Fruit fly (Drosophila melanogaster) whole organism, wandering third instar larva: ENCODE results near the gene CG13634.

Experiments
- Abd-B ChIP-seq: fragments of >200 bp; optimal IDR thresholded peaks from 2 replicates; lab custom pipeline; 2017; ENCODE audit warnings: missing biosample characterization, missing genetic modification characterization
- CG32264 ChIP-seq: fragments of 200-800 bp; sonication (Bioruptor generic); optimal IDR thresholded peaks from 2 replicates; lab custom pipeline; 2016; ENCODE audit warnings: missing biosample characterization, missing genetic modification characterization
- CG9705 ChIP-seq: fragments of 200-800 bp; sonication (Bioruptor generic); optimal IDR thresholded peaks from 2 replicates; lab custom pipeline; 2018; ENCODE audit warnings: missing biosample characterization, mild to moderate bottlenecking, missing genetic modification characterization
- CrebA ChIP-seq: fragments of 200-800 bp; sonication (Bioruptor generic); optimal IDR thresholded peaks from 2 replicates; lab custom pipeline; 2016; ENCODE audit warnings: missing biosample characterization, mild to moderate bottlenecking, missing genetic modification characterization, borderline replicate concordance
- Dfd ChIP-seq: fragments of >200 bp; optimal IDR thresholded peaks from 2 replicates; lab custom pipeline; 2017; ENCODE audit warnings: missing biosample characterization, missing genetic modification characterization
- Dif ChIP-seq: fragments of 200-275, 200-300 bp; sonication (Bioruptor generic); optimal IDR thresholded peaks from 2 replicates; lab custom pipeline; 2018; ENCODE audit warnings: missing biosample characterization, missing genetic modification characterization; ENCODE audit not compliant: partially characterized antibody
- GATAd ChIP-seq: sonication (Bioruptor generic); optimal IDR thresholded peaks from 2 replicates; lab custom pipeline; 2016; ENCODE audit warnings: missing biosample characterization, missing genetic modification characterization
- HLH106 ChIP-seq: fragments of 200-800 bp; optimal IDR thresholded peaks from 3 replicates; lab custom pipeline; 2019; ENCODE audit warnings: missing biosample characterization, mild to moderate bottlenecking, missing genetic modification characterization, moderate library complexity
- Hnf4 ChIP-seq: fragments of 200-800 bp; sonication (Bioruptor generic); optimal IDR thresholded peaks from 2 replicates; lab custom pipeline; 2016; ENCODE audit warnings: missing biosample characterization, mild to moderate bottlenecking, missing genetic modification characterization
- Hr78 ChIP-seq: fragments of >200 bp; optimal IDR thresholded peaks from 2 replicates; lab custom pipeline; 2017; ENCODE audit warnings: missing biosample characterization, missing genetic modification characterization
- Hr83 ChIP-seq: fragments of 200-300 bp; sonication (Bioruptor generic); optimal IDR thresholded peaks from 2 replicates; lab custom pipeline; 2016; ENCODE audit warnings: missing biosample characterization, mild to moderate bottlenecking, missing genetic modification characterization, moderate library complexity; ENCODE audit not compliant: poor library complexity, severe bottlenecking
- Jra ChIP-seq: sonication (Bioruptor generic); optimal IDR thresholded peaks from 2 replicates; lab custom pipeline; 2016; ENCODE audit warnings: missing biosample characterization, missing genetic modification characterization
- Mio ChIP-seq: sonication (Bioruptor generic); optimal IDR thresholded peaks from 2 replicates; lab custom pipeline; 2016; ENCODE audit warnings: missing biosample characterization, missing genetic modification characterization
- Myc ChIP-seq: fragments of >200 bp; optimal IDR thresholded peaks from 2 replicates; lab custom pipeline; 2017
- N ChIP-seq: fragments of >200 bp; optimal IDR thresholded peaks from 2 replicates; lab custom pipeline; 2018; ENCODE audit warnings: missing biosample characterization, missing external identifiers, missing genetic modification characterization
- OdsH ChIP-seq: fragments of 200-800 bp; sonication (Bioruptor generic); optimal IDR thresholded peaks from 2 replicates; lab custom pipeline; 2016; ENCODE audit warnings: missing biosample characterization, mild to moderate bottlenecking, missing genetic modification characterization
- Rel ChIP-seq, 2 experiments: fragments of 200-800 bp; sonication (Bioruptor generic) in 1 of 2; optimal IDR thresholded peaks; 2 replicates in 1 of 2; 3 replicates in 1 of 2; lab custom pipeline; 2016 to 2019; ENCODE audit warnings: mild to moderate bottlenecking in 2 of 2, missing biosample characterization in 2 of 2, missing genetic modification characterization in 2 of 2, moderate library complexity in 1 of 2
- Sp1 ChIP-seq: fragments of 200-800 bp; sonication (Bioruptor generic); optimal IDR thresholded peaks from 3 replicates; lab custom pipeline; 2019; ENCODE audit warnings: missing biosample characterization, mild to moderate bottlenecking, missing genetic modification characterization, moderate library complexity
- Vsx2 ChIP-seq: fragments of 200-300, 225-300 bp; sonication (Bioruptor generic); optimal IDR thresholded peaks from 2 replicates; lab custom pipeline; 2018; ENCODE audit warnings: missing biosample characterization, missing genetic modification characterization; ENCODE audit not compliant: partially characterized antibody
- br ChIP-seq: fragments of 200-800 bp; sonication (Bioruptor generic); optimal IDR thresholded peaks from 2 replicates; lab custom pipeline; 2016; ENCODE audit warnings: missing biosample characterization, missing genetic modification characterization
- brk ChIP-seq: fragments of 200-800 bp; sonication (Bioruptor generic); optimal IDR thresholded peaks from 2 replicates; lab custom pipeline; 2016; ENCODE audit warnings: missing biosample characterization, mild to moderate bottlenecking, missing genetic modification characterization
- dl ChIP-seq, 2 experiments: fragments of 175-275, 200-275 bp in 1 of 2; fragments of 200-275 bp in 1 of 2; sonication (Bioruptor generic); optimal IDR thresholded peaks; lab custom pipeline; 2018; ENCODE audit warnings: mild to moderate bottlenecking in 2 of 2, missing biosample characterization in 2 of 2, missing genetic modification characterization in 2 of 2, moderate library complexity in 2 of 2; ENCODE audit not compliant: partially characterized antibody in 2 of 2, insufficient read depth in 1 of 2
- dmrt93B ChIP-seq: fragments of 200-800 bp; sonication (Bioruptor generic); optimal IDR thresholded peaks from 2 replicates; lab custom pipeline; 2018; ENCODE audit warnings: missing biosample characterization, mild to moderate bottlenecking, missing genetic modification characterization
- dsf ChIP-seq: sonication (Bioruptor generic); optimal IDR thresholded peaks from 2 replicates; lab custom pipeline; 2016; ENCODE audit warnings: missing biosample characterization, missing genetic modification characterization, borderline replicate concordance
- ey ChIP-seq: fragments of 200-800 bp; sonication (Bioruptor generic); optimal IDR thresholded peaks from 2 replicates; lab custom pipeline; 2016; ENCODE audit warnings: missing biosample characterization, missing genetic modification characterization
- foxo ChIP-seq, 2 experiments: fragments of 200-800 bp; sonication (Bioruptor generic); optimal IDR thresholded peaks; 2 replicates in 1 of 2; 3 replicates in 1 of 2; lab custom pipeline; 2016 to 2017; ENCODE audit warnings: missing biosample characterization in 2 of 2, missing genetic modification characterization in 2 of 2
- fru ChIP-seq: fragments of 200-800 bp; sonication (Bioruptor generic); optimal IDR thresholded peaks from 3 replicates; lab custom pipeline; 2016; ENCODE audit warnings: missing biosample characterization, mild to moderate bottlenecking, missing genetic modification characterization
- h ChIP-seq: fragments of 200-800 bp; sonication (Bioruptor generic); optimal IDR thresholded peaks from 3 replicates; lab custom pipeline; 2016; ENCODE audit warnings: missing biosample characterization, mild to moderate bottlenecking, missing genetic modification characterization
- jim ChIP-seq: fragments of 175-275, 200-325 bp; sonication (Bioruptor generic); optimal IDR thresholded peaks from 2 replicates; lab custom pipeline; 2016; ENCODE audit warnings: missing biosample characterization, mild to moderate bottlenecking, missing genetic modification characterization
- lola ChIP-seq: fragments of >200 bp; optimal IDR thresholded peaks from 2 replicates; lab custom pipeline; 2017; ENCODE audit warnings: missing biosample characterization, missing genetic modification characterization
- pan ChIP-seq: fragments of >200 bp; optimal IDR thresholded peaks from 2 replicates; lab custom pipeline; 2017
- psq ChIP-seq: fragments of 200-800 bp; sonication (Bioruptor generic); optimal IDR thresholded peaks from 3 replicates; lab custom pipeline; 2017; ENCODE audit warnings: missing biosample characterization, mild to moderate bottlenecking, missing genetic modification characterization, moderate library complexity
- rgr ChIP-seq: fragments of 200-800 bp; sonication (Bioruptor generic); optimal IDR thresholded peaks from 3 replicates; lab custom pipeline; 2016; ENCODE audit warnings: missing biosample characterization, mild to moderate bottlenecking, missing genetic modification characterization
- sage ChIP-seq: fragments of 200-800 bp; sonication (Bioruptor generic); optimal IDR thresholded peaks from 2 replicates; lab custom pipeline; 2016; ENCODE audit warnings: missing biosample characterization, mild to moderate bottlenecking, missing genetic modification characterization
- sv ChIP-seq: fragments of 200-800 bp; sonication (Bioruptor generic); optimal IDR thresholded peaks from 3 replicates; lab custom pipeline; 2016; ENCODE audit warnings: missing biosample characterization, missing genetic modification characterization
- tai ChIP-seq: sonication (Bioruptor generic); optimal IDR thresholded peaks from 2 replicates; lab custom pipeline; 2016; ENCODE audit warnings: missing biosample characterization, missing genetic modification characterization
- usp ChIP-seq: fragments of >200 bp; optimal IDR thresholded peaks from 2 replicates; lab custom pipeline; 2017; ENCODE audit warnings: missing biosample characterization, missing genetic modification characterization
- woc ChIP-seq: sonication (Bioruptor generic); optimal IDR thresholded peaks from 2 replicates; lab custom pipeline; 2016; ENCODE audit warnings: missing biosample characterization, mild to moderate bottlenecking, missing genetic modification characterization

The CG13634 gene

DNA sequence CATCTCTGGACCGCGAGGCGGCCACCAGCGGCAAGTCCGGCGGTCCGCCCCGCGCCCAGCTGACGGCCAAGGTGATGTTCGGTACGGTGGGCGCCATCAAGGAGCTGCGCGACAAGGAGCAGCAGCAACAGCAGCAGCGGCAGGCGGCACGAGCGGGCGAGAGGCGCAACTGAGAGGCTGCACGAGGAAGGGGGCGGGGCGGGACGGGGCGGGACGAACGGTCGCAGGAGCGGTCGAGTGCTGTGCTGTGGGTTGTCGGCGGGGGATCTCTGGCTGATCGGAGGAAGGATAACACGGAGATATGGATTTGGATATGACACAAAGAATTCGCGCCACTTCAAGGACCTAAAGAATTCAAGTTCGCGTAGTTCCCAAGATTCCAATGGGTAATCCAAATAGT is 20.3 kb downstream of the CG13634 start:
- TF ChIP-seq Myc = no peak
- peak; percentile 82 for TF ChIP-seq Dfd

DNA sequence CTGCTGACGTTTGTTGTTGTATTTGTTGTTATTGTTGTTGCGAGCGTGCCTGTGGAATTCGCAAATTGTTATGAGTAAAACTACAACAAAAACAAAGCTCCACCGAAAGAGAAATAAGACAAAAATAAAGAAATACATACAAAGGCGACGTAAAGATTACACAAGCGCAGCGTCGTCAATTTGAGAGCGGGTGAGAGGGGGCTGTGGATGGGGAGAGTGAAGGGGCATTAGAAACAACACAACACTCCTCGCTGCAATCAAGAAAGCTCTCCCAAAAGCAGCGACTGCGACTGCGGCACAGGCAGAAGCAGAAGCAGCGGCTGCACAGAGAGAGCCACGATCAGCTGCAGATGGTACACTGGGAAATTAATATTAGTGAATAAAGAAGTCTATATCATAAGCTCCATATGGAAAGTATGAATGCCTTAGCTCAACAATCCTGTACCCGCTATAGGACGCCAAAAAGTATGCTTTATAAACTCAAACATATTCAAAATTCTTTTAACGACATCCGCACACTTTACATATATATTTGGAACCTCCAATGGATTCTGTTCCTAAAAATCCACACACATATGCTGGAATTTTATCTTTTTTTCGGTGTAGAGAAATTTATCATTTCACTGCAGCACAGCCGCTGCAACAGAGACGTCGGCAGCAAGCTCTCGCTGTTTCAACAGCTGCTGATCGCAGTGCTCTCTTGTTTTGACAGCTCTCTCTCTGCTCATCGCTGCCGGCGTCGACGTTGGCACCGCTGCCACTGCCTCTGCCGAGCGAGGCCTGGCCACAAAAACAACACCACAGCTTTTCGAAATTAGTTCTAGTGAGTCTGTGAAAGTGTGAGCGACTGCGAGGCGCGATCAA is 21.2 kb downstream of the CG13634 start, which contains the start of gene CG13631:
Gene CG13631 (plus strand): TSS at position 814 of the 864 bp plus-strand sequence.
- TF ChIP-seq Vsx2 (GFP tag; lab: Kevin White, UChicago) (no peak), brk (GFP tag; lab: Kevin White, UChicago) (peak; percentile 87), lola (GFP tag; lab: Kevin White, UChicago) (no peak), tai (GFP tag; lab: Kevin White, UChicago) (peak; percentile 91), br (peak; percentile 97), Rel (GFP tag; optimal IDR thresholded peaks at IDR 0.05; lab: Kevin White, UChicago) (peak; percentile 56), Rel (tag; optimal IDR thresholded peaks at IDR 0.05; lab: Kevin White, UChicago) (peak; percentile 59), fru (GFP tag; lab: Kevin White, UChicago) (peak; percentile 98), rgr (GFP tag; lab: Kevin White, UChicago) (peak; percentile 97), Mio (GFP tag; lab: Kevin White, UChicago) (peak; percentile 76), CrebA (GFP tag; lab: Kevin White, UChicago) (peak; percentile 49), GATAd (GFP tag; lab: Kevin White, UChicago) (peak; percentile 73), Jra (GFP tag; lab: Kevin White, UChicago) (peak; percentile 92), N (GFP tag; lab: Kevin White, UChicago) (no peak), Hr78 (GFP tag; lab: Kevin White, UChicago) (no peak), woc (GFP tag; lab: Kevin White, UChicago) (peak; percentile 90), pan (lab: Kevin White, UChicago) (no peak), CG32264 (GFP tag; lab: Kevin White, UChicago) (peak; percentile 86), Hnf4 (GFP tag; lab: Kevin White, UChicago) (peak; percentile 94), ey (GFP tag; lab: Kevin White, UChicago) (peak; percentile 98), usp (GFP tag; lab: Kevin White, UChicago) (no peak), Sp1 (GFP tag; lab: Kevin White, UChicago) (peak; percentile 92), HLH106 (tag; lab: Kevin White, UChicago) (peak; percentile 97), sv (GFP tag; lab: Kevin White, UChicago) (peak; percentile 92), dl (GFP tag; optimal IDR thresholded peaks at IDR 0.05; lab: Kevin White, UChicago; ENCODE audit: insufficient read depth in 1 of 2, partially characterized antibody in 2 of 2) (peak; percentile 30 to 81), dsf (peak; percentile 75), Myc (no peak), Hr83 (GFP tag; lab: Kevin White, UChicago) (peak; percentile 76), psq (GFP tag; lab: Kevin White, UChicago) (peak; percentile 93), Dfd (peak; percentile 52), Abd-B (GFP tag; lab: Kevin White, UChicago) (no peak), h (GFP tag; lab: Kevin White, UChicago) (peak; percentile 97), OdsH (peak; percentile 97), foxo (GFP tag; optimal IDR thresholded peaks at IDR 0.05; lab: Kevin White, UChicago) (peak; percentile 65 to 98), dmrt93B (GFP tag; lab: Kevin White, UChicago) (peak; percentile 96), sage (GFP tag; lab: Kevin White, UChicago) (peak; percentile 77), Dif (peak; percentile 53), jim (GFP tag; lab: Kevin White, UChicago) (no peak), CG9705 (GFP tag; lab: Kevin White, UChicago) (peak; percentile 87)
